Fruit fly (Drosophila melanogaster): ENCODE results near the gene Mtp.

- TF ChIP-seq Pif1A (GFP tag; optimal IDR thresholded peaks at IDR 0.05) (no peak), CG8301 (tag; optimal IDR thresholded peaks at IDR 0.05) (no peak), Snoo (tag; optimal IDR thresholded peaks at IDR 0.05) (no peak), fd96Ca (GFP tag; IDR thresholded peaks at IDR 0.05) (no peak)
These were observed 39.6 kb downstream of the Mtp start for dm6 chr2L:20883097-20883496.
